Worm (Caenorhabditis elegans) whole organism, L4/young adult: ENCODE results near the gene H41C03.3.

ENCODE experiments used
- W03F9.2 ChIP-seq: fragments of 150-350 bp; optimal IDR thresholded peaks from 2 replicates; lab custom pipeline; 2014; ENCODE audit warnings: missing biosample characterization, missing genetic modification characterization
- dao-5 ChIP-seq: sonication (generic microtip); optimal IDR thresholded peaks from 2 replicates; lab custom pipeline; 2016; ENCODE audit warnings: missing genotype, missing genetic modification characterization, moderate library complexity, missing compliant biosample characterization
- him-1 ChIP-seq: sonication (generic microtip); optimal IDR thresholded peaks from 2 replicates; lab custom pipeline; 2016; ENCODE audit warnings: missing genotype, missing genetic modification reagents, missing genetic modification characterization, missing compliant biosample characterization

The H41C03.3 gene

ce11 chrII:5827364-5827763 lies 18.2 kb upstream of the H41C03.3 start, which contains the start of gene tbc-2:
tbc-2 (minus strand) TSS chrII:5827443.
- TF ChIP-seq him-1 (tag; lab: Kevin White, UChicago) (no peak), W03F9.2 (tag; lab: Kevin White, UChicago) (no peak), dao-5 (tag; lab: Kevin White, UChicago) (no peak)

ce11 chrII:5828486-5828885 lies 17.1 kb upstream of the H41C03.3 start, which contains the start of gene ZK1248.11:
ZK1248.11 (minus strand) TSS chrII:5828586.
- TF ChIP-seq dao-5 (tag; lab: Kevin White, UChicago), result no peak
- no peak for TF ChIP-seq W03F9.2 (tag; lab: Kevin White, UChicago)
- no peak for TF ChIP-seq him-1 (tag; lab: Kevin White, UChicago)

ce11 chrII:5829940-5830424 lies 15.6 kb upstream of the H41C03.3 start, which contains the start of gene col-74:
col-74 (plus strand) TSS chrII:5830374.
- TF ChIP-seq W03F9.2 (tag; lab: Kevin White, UChicago) (no peak), him-1 (tag; lab: Kevin White, UChicago) (no peak), dao-5 (tag; lab: Kevin White, UChicago) (no peak)

ce11 chrII:5831373-5831772 lies 14.2 kb upstream of the H41C03.3 start:
- no peak for TF ChIP-seq W03F9.2 (tag; lab: Kevin White, UChicago)
- no peak for TF ChIP-seq dao-5 (tag; lab: Kevin White, UChicago)
- no peak for TF ChIP-seq him-1 (tag; lab: Kevin White, UChicago)

ce11 chrII:5833136-5833535 lies 12.4 kb upstream of the H41C03.3 start, which contains the start of gene gtap-1:
gtap-1 (minus strand) TSS chrII:5833236.
- no peak for TF ChIP-seq W03F9.2 (tag; lab: Kevin White, UChicago)
- TF ChIP-seq dao-5 (tag; lab: Kevin White, UChicago), result no peak
- TF ChIP-seq him-1 (tag; lab: Kevin White, UChicago), result no peak

ce11 chrII:5835146-5835545 lies 10.4 kb upstream of the H41C03.3 start:
- TF ChIP-seq W03F9.2 (tag; lab: Kevin White, UChicago), result no peak
- no peak for TF ChIP-seq him-1 (tag; lab: Kevin White, UChicago)
- TF ChIP-seq dao-5 (tag; lab: Kevin White, UChicago), result no peak

- peak; percentile 34 for TF ChIP-seq W03F9.2 (tag; lab: Kevin White, UChicago)
- no peak for TF ChIP-seq him-1 (tag; lab: Kevin White, UChicago)
- no peak for TF ChIP-seq dao-5 (tag; lab: Kevin White, UChicago)
These were observed 9.3 kb upstream of the H41C03.3 start, which contains the start of gene fzo-1 for ce11 chrII:5836153-5836719. fzo-1 (minus strand) TSS chrII:5836203.

- TF ChIP-seq W03F9.2 (tag; lab: Kevin White, UChicago) (no peak), dao-5 (tag; lab: Kevin White, UChicago) (no peak), him-1 (tag; lab: Kevin White, UChicago) (no peak)
These were observed 7.1 kb upstream of the H41C03.3 start, which contains the start of gene ZK1248.15 for ce11 chrII:5838453-5838852. ZK1248.15 (minus strand) TSS chrII:5838553.

- peak; percentile 38 for TF ChIP-seq W03F9.2 (tag; lab: Kevin White, UChicago)
- no peak for TF ChIP-seq him-1 (tag; lab: Kevin White, UChicago)
- TF ChIP-seq dao-5 (tag; lab: Kevin White, UChicago), result no peak
These were observed 6.3 kb upstream of the H41C03.3 start, which contains the start of gene ZK1248.19 for ce11 chrII:5839227-5839626. ZK1248.19 (minus strand) TSS chrII:5839414.

- TF ChIP-seq him-1 (tag; lab: Kevin White, UChicago) (no peak), W03F9.2 (tag; lab: Kevin White, UChicago) (no peak), dao-5 (tag; lab: Kevin White, UChicago) (no peak)
These were observed 4.5 kb upstream of the H41C03.3 start, which contains the start of gene lec-5 for ce11 chrII:5841053-5841547. lec-5 (minus strand) TSS chrII:5841103.

ce11 chrII:5841866-5842265 lies 3.7 kb upstream of the H41C03.3 start, which contains the start of gene nep-25:
nep-25 (plus strand) TSS chrII:5842240.
- TF ChIP-seq W03F9.2 (tag; lab: Kevin White, UChicago), result no peak
- TF ChIP-seq dao-5 (tag; lab: Kevin White, UChicago), result no peak

- TF ChIP-seq dao-5 (tag; lab: Kevin White, UChicago) (peak; percentile 92), W03F9.2 (tag; lab: Kevin White, UChicago) (peak; percentile 97), him-1 (tag; lab: Kevin White, UChicago) (peak; percentile 99)
These were observed 865 bp upstream of the H41C03.3 start for ce11 chrII:5844694-5845129.

ce11 chrII:5846181-5846580 lies 604 bp downstream of the H41C03.3 start:
- TF ChIP-seq dao-5 (tag; lab: Kevin White, UChicago) (no peak), him-1 (tag; lab: Kevin White, UChicago) (no peak), W03F9.2 (tag; lab: Kevin White, UChicago) (no peak)
